Comparison of ENCODE assay signal across 2 fruit fly cellular contexts in the genomic region with DNA sequence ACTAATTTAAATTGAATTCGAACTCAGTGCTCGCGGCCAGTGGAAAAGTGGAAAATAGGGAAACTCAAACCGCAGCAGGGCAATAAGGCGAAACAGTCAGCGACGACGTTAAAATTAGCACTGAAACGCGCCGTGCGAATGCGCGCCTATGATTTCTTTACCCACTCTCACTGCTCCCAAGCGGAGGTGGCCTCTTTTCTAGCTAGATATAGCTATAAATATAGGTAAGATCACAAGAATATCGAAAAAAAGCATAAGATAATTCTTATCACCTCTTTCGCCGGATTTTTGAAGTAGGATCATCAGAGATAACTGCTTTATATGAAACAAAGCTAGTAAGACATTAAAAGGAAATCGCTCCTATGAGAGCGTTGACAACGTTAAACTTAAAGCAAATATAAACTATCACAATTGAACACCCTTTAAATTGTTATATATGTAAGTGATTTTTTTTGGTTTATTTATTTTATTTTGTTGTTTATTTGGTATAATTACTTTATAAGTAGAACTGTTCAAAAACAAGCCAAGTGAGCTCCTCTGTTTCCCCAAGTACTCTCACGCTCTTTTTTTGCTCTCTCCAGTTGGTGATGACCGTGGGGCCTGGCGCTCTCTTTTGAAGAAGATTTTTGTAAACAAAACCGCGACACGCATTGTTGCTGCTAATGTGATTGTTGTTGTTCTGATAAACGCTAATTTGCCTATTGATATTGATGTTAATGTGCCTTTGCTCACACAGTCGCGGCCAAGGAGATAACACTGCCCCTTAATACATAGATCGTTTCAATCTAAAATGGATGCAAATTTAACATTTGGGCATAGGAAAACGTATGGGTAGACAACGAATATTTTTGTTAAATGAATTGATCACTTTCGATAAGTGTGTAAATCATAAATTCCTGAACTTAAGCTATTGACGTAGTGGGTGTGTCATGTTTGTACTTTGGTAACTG.
A peak's percentile ranks its signal among the peaks of the same experiment; 100 is the strongest.
TF ChIP-seq lines count a peak whose summit lies in the region.

A gene (minus strand): TSS at position 124 of the 950 bp plus-strand sequence.

TF ChIP-seq in whole organism, embryonic, 481 proteins besides CTCF, POLR2A, EP300 and RAD21 (continued from another document and continues in another):
- peak; percentile 43 for TF ChIP-seq Atf-2 (GFP tag; optimal IDR thresholded peaks at IDR 0.05; lab: Kevin White, UChicago)
- no peak for TF ChIP-seq CG2116 (GFP tag; optimal IDR thresholded peaks at IDR 0.05; lab: Kevin White, UChicago)
- no peak for TF ChIP-seq CG7271 (tag; optimal IDR thresholded peaks at IDR 0.05; lab: Kevin White, UChicago)
- peak; percentile 86; the same call in 2 of the 3 replicates for TF ChIP-seq so (GFP tag; IDR thresholded peaks at IDR 0.05; lab: Robert Waterston, UW)
- TF ChIP-seq CG10543 (GFP tag; optimal IDR thresholded peaks at IDR 0.05; lab: Kevin White, UChicago): peak; percentile 46
- TF ChIP-seq Dek (tag; optimal IDR thresholded peaks at IDR 0.05; lab: Kevin White, UChicago): peak; percentile 56
- TF ChIP-seq ham (GFP tag; IDR thresholded peaks at IDR 0.05; lab: Robert Waterston, UW): no peak
- no peak for TF ChIP-seq gt (GFP tag; IDR thresholded peaks at IDR 0.05; lab: Robert Waterston, UW)
- TF ChIP-seq CG10209 (GFP tag; optimal IDR thresholded peaks at IDR 0.05; lab: Kevin White, UChicago): peak; percentile 66
- no peak for TF ChIP-seq Gsc (GFP tag; IDR thresholded peaks at IDR 0.05; lab: Robert Waterston, UW)
- TF ChIP-seq CG7372 (GFP tag; IDR thresholded peaks at IDR 0.05; lab: Robert Waterston, UW): no peak
- peak; percentile 2 for TF ChIP-seq ind (GFP tag; optimal IDR thresholded peaks at IDR 0.05; lab: Kevin White, UChicago)
- 0 out of 2 replicates have a peak, but pooled peaks have one; percentile 24 for TF ChIP-seq H2.0 (GFP tag; IDR thresholded peaks at IDR 0.05; lab: Robert Waterston, UW)
- TF ChIP-seq HLHmδ (GFP tag; optimal IDR thresholded peaks at IDR 0.05; lab: Kevin White, UChicago): no peak
- TF ChIP-seq crp (GFP tag; optimal IDR thresholded peaks at IDR 0.05; lab: Kevin White, UChicago): no peak
- no peak for TF ChIP-seq CG1832 (GFP tag; optimal IDR thresholded peaks at IDR 0.05; lab: Kevin White, UChicago)
- no peak for TF ChIP-seq Dip2 (GFP tag; IDR thresholded peaks at IDR 0.05; lab: Robert Waterston, UW)
- peak; percentile 46 for TF ChIP-seq Hand (GFP tag; optimal IDR thresholded peaks at IDR 0.05; lab: Kevin White, UChicago)
- TF ChIP-seq D19A (tag; optimal IDR thresholded peaks at IDR 0.05; lab: Kevin White, UChicago): peak; percentile 28
- peak; percentile 58 for TF ChIP-seq Ada2b (GFP tag; IDR thresholded peaks at IDR 0.05; lab: Robert Waterston, UW)
- no peak for TF ChIP-seq nerfin-1 (tag; optimal IDR thresholded peaks at IDR 0.05; lab: Kevin White, UChicago)
- no peak; the same call in 1 of the 2 replicates for TF ChIP-seq tna (GFP tag; IDR thresholded peaks at IDR 0.05; lab: Robert Waterston, UW; ENCODE audit: partially characterized antibody)
- no peak; the same call in 1 of the 2 replicates for TF ChIP-seq CG13287 (GFP tag; IDR thresholded peaks at IDR 0.05; lab: Robert Waterston, UW; ENCODE audit: partially characterized antibody)
- TF ChIP-seq ftz-f1 (GFP tag; optimal IDR thresholded peaks at IDR 0.05; lab: Kevin White, UChicago): peak; percentile 6
- no peak for TF ChIP-seq pros (GFP tag; optimal IDR thresholded peaks at IDR 0.05; lab: Kevin White, UChicago)
- TF ChIP-seq CG4424 (GFP tag; optimal IDR thresholded peaks at IDR 0.05; lab: Kevin White, UChicago): peak; percentile 43
- no peak for TF ChIP-seq CG3163 (GFP tag; optimal IDR thresholded peaks at IDR 0.05; lab: Kevin White, UChicago)
- TF ChIP-seq CG17186 (GFP tag; optimal IDR thresholded peaks at IDR 0.05; lab: Kevin White, UChicago): no peak
- TF ChIP-seq CG11398 (GFP tag; optimal IDR thresholded peaks at IDR 0.05; lab: Kevin White, UChicago): no peak
- peak; percentile 66; the same call in 2 of the 4 replicates for TF ChIP-seq chinmo (GFP tag; IDR thresholded peaks at IDR 0.05; lab: Robert Waterston, UW; ENCODE audit: partially characterized antibody)
- TF ChIP-seq tap (tag; optimal IDR thresholded peaks at IDR 0.05; lab: Kevin White, UChicago): peak; percentile 38
- TF ChIP-seq E2f1 (GFP tag; IDR thresholded peaks at IDR 0.05; lab: Robert Waterston, UW): 0 out of 2 replicates have a peak, but pooled peaks have one; percentile 26
- peak in 1 of 2 experiments; percentile 80 for TF ChIP-seq eve (GFP tag; optimal IDR thresholded peaks at IDR 0.05; lab: Kevin White, UChicago)
- TF ChIP-seq CG1647 (GFP tag; optimal IDR thresholded peaks at IDR 0.05; lab: Kevin White, UChicago): no peak
- peak; percentile 52; the same call in 1 of the 3 replicates for TF ChIP-seq CG11456 (GFP tag; IDR thresholded peaks at IDR 0.05; lab: Robert Waterston, UW)
- peak; percentile 57 for TF ChIP-seq schlank (tag; optimal IDR thresholded peaks at IDR 0.05; lab: Kevin White, UChicago)
- TF ChIP-seq CG7987 (GFP tag; optimal IDR thresholded peaks at IDR 0.05; lab: Kevin White, UChicago): peak; percentile 67
- no peak for TF ChIP-seq Neu2 (GFP tag; optimal IDR thresholded peaks at IDR 0.05; lab: Kevin White, UChicago; ENCODE audit: borderline replicate concordance)
- peak; percentile 24 for TF ChIP-seq maf-S (GFP tag; optimal IDR thresholded peaks at IDR 0.05; lab: Kevin White, UChicago)
- TF ChIP-seq Ets65A (GFP tag; lab: Kevin White, UChicago): peak; percentile 54
- no peak for TF ChIP-seq ase (GFP tag; IDR thresholded peaks at IDR 0.05; lab: Robert Waterston, UW)
- no peak for TF ChIP-seq CG11085 (GFP tag; IDR thresholded peaks at IDR 0.05; lab: Robert Waterston, UW)
- TF ChIP-seq CG34224 (GFP tag; IDR thresholded peaks at IDR 0.05; lab: Robert Waterston, UW; ENCODE audit: partially characterized antibody): no peak
- no peak for TF ChIP-seq hbn (GFP tag; IDR thresholded peaks at IDR 0.05; lab: Robert Waterston, UW; ENCODE audit: partially characterized antibody)
- no peak for TF ChIP-seq CG6683 (GFP tag; optimal IDR thresholded peaks at IDR 0.05; lab: Kevin White, UChicago)
- peak; percentile 57 for TF ChIP-seq E2f2 (GFP tag; IDR thresholded peaks at IDR 0.05; lab: Robert Waterston, UW)
- TF ChIP-seq CG12236 (GFP tag; optimal IDR thresholded peaks at IDR 0.05; lab: Kevin White, UChicago): peak; percentile 35
- TF ChIP-seq CG2889 (GFP tag; IDR thresholded peaks at IDR 0.05; lab: Robert Waterston, UW): no peak
- peak; percentile 74 for TF ChIP-seq sug (tag; optimal IDR thresholded peaks at IDR 0.05; lab: Kevin White, UChicago)
- no peak for TF ChIP-seq luna (GFP tag; optimal IDR thresholded peaks at IDR 0.05; lab: Kevin White, UChicago)
- peak; percentile 35 for TF ChIP-seq ems (GFP tag; optimal IDR thresholded peaks at IDR 0.05; lab: Kevin White, UChicago)
- peak; percentile 28 for TF ChIP-seq D19B (GFP tag; optimal IDR thresholded peaks at IDR 0.05; lab: Kevin White, UChicago)
- no peak for TF ChIP-seq Nf-YB (GFP tag; optimal IDR thresholded peaks at IDR 0.05; lab: Kevin White, UChicago)
- peak; percentile 83 for TF ChIP-seq CG12769 (tag; optimal IDR thresholded peaks at IDR 0.05; lab: Kevin White, UChicago)
- no peak for TF ChIP-seq tx (GFP tag; optimal IDR thresholded peaks at IDR 0.05; lab: Kevin White, UChicago)
- TF ChIP-seq Sry-β (GFP tag; optimal IDR thresholded peaks at IDR 0.05; lab: Kevin White, UChicago): peak; percentile 95
- peak; percentile 16 for TF ChIP-seq Hr3 (GFP tag; optimal IDR thresholded peaks at IDR 0.05; lab: Kevin White, UChicago)
- TF ChIP-seq stwl (tag; optimal IDR thresholded peaks at IDR 0.05; lab: Kevin White, UChicago): no peak
- TF ChIP-seq CG3281 (GFP tag; optimal IDR thresholded peaks at IDR 0.05; lab: Kevin White, UChicago): peak; percentile 72

TF ChIP-seq in whole organism, prepupa, 60 proteins besides CTCF, POLR2A, EP300 and RAD21 (continued from another document):
- TF ChIP-seq Smox (GFP tag; optimal IDR thresholded peaks at IDR 0.05; lab: Kevin White, UChicago) (peak; percentile 30), fkh (GFP tag; optimal IDR thresholded peaks at IDR 0.05; lab: Kevin White, UChicago) (peak; percentile 42), CG3032 (tag; optimal IDR thresholded peaks at IDR 0.05; lab: Kevin White, UChicago) (peak; percentile 54), fd85E (GFP tag; optimal IDR thresholded peaks at IDR 0.05; lab: Kevin White, UChicago) (no peak), CG16779 (tag; optimal IDR thresholded peaks at IDR 0.05; lab: Kevin White, UChicago) (peak; percentile 43), Eip78C (GFP tag; lab: Kevin White, UChicago) (peak; percentile 92), CG11294 (GFP tag; IDR thresholded peaks at IDR 0.05; lab: Robert Waterston, UW) (no peak), esn (GFP tag; optimal IDR thresholded peaks at IDR 0.05; lab: Kevin White, UChicago) (peak; percentile 52), vri (GFP tag; optimal IDR thresholded peaks at IDR 0.05; lab: Kevin White, UChicago) (peak; percentile 4), Sox102F (GFP tag; optimal IDR thresholded peaks at IDR 0.05; lab: Kevin White, UChicago) (peak; percentile 45), pdm3 (GFP tag; optimal IDR thresholded peaks at IDR 0.05; lab: Kevin White, UChicago) (peak; percentile 24), CG10669 (GFP tag; optimal IDR thresholded peaks at IDR 0.05; lab: Kevin White, UChicago) (peak; percentile 12), Gug (GFP tag; IDR thresholded peaks at IDR 0.05; lab: Robert Waterston, UW) (no peak), CG10631 (GFP tag; optimal IDR thresholded peaks at IDR 0.05; lab: Kevin White, UChicago) (no peak)
